Worm (Caenorhabditis elegans) whole organism, midembryonic: Measurements from ENCODE around the gene C45G9.2.

Experiments used
- flt-1 ChIP-seq: fragments of 200-800 bp; sonication (Bioruptor generic); IDR thresholded peaks from 2 replicates; pipeline ENCODE4 v1.3.6; 2022; ENCODE audit warnings: missing genetic modification characterization, missing compliant biosample characterization
- ztf-23 ChIP-seq: fragments of 200-800 bp; sonication (Bioruptor generic); IDR thresholded peaks from 2 replicates; pipeline ENCODE4 v1.3.6; 2022; ENCODE audit warnings: missing genetic modification reagents, missing genetic modification characterization, missing compliant biosample characterization

- no peak for TF ChIP-seq flt-1 (GFP tag; lab: Robert Waterston, UW)
- no peak for TF ChIP-seq ztf-23
Measured at ce11 chrIII:5119063-5119462, 50.2 kb downstream of the C45G9.2 start.
